Worm (Caenorhabditis elegans): Measurements from ENCODE around the gene C35B1.2.

- no peak for TF ChIP-seq ceh-27 (GFP tag; optimal IDR thresholded peaks at IDR 0.05)
- TF ChIP-seq rcor-1 (GFP tag; IDR thresholded peaks at IDR 0.05): no peak
- no peak for TF ChIP-seq C06A6.2 (GFP tag; conservative IDR thresholded peaks at IDR 0.05)
- peak; percentile 27; the same call in 1 of the 2 replicates for TF ChIP-seq mcd-1 (GFP tag; IDR thresholded peaks at IDR 0.05)
- no peak for TF ChIP-seq ama-1 (optimal IDR thresholded peaks at IDR 0.05)
- peak in 1 of 2 experiments; percentile 86 for TF ChIP-seq ama-1 (GFP tag; optimal IDR thresholded peaks at IDR 0.05)
- TF ChIP-seq ceh-100 (GFP tag; IDR thresholded peaks at IDR 0.05): 0 out of 2 replicates have a peak, but pooled peaks have one; percentile 41
- no peak for TF ChIP-seq F39B2.1 (GFP tag; IDR thresholded peaks at IDR 0.05)
Observed at ce11 chrIV:4047628-4048027, 38.4 kb upstream of the C35B1.2 start.

All from whole organism, young adult.